Fruit fly (Drosophila melanogaster) whole organism, embryonic: Measurements from ENCODE around the gene CG6709.
A peak's percentile ranks its signal among the peaks of the same experiment; 100 is the strongest.

Experiments used
- Bteb2 ChIP-seq: fragments of 200-800 bp; sonication (Bioruptor generic); optimal IDR thresholded peaks from 2 replicates; lab custom pipeline; 2016; ENCODE audit warnings: missing biosample characterization, missing genetic modification characterization
- CG10366 ChIP-seq: fragments of 200-800 bp; sonication (Bioruptor generic); IDR thresholded peaks from 2 replicates; pipeline ENCODE4 v1.3.6; 2022; ENCODE audit warnings: missing biosample characterization, missing genetic modification characterization
- CG10462 ChIP-seq: fragments of 200-800 bp; sonication (Bioruptor generic); optimal IDR thresholded peaks from 2 replicates; lab custom pipeline; 2016; ENCODE audit warnings: missing biosample characterization, missing genetic modification characterization
- CG10565 ChIP-seq: fragments of 200-800 bp; sonication (Bioruptor generic); optimal IDR thresholded peaks from 3 replicates; lab custom pipeline; 2016; ENCODE audit warnings: missing biosample characterization, mild to moderate bottlenecking, missing genetic modification characterization
- CG11398 ChIP-seq: fragments of 200-800 bp; sonication (Bioruptor generic); optimal IDR thresholded peaks from 2 replicates; lab custom pipeline; 2016; ENCODE audit warnings: missing biosample characterization, missing genetic modification characterization
- CG11456 ChIP-seq: fragments of 200-800 bp; sonication (Bioruptor generic); IDR thresholded peaks from 3 replicates; pipeline ENCODE4 v1.3.6; 2022; ENCODE audit warnings: missing biosample characterization, missing genetic modification characterization
- CG11696 ChIP-seq: fragments of 200-800 bp; sonication (Bioruptor generic); IDR thresholded peaks from 2 replicates; pipeline ENCODE4 v1.3.6; 2022; ENCODE audit warnings: missing biosample characterization, missing genetic modification characterization
- CG12659 ChIP-seq: fragments of 200-800 bp; sonication (Bioruptor generic); optimal IDR thresholded peaks from 3 replicates; lab custom pipeline; 2017; ENCODE audit warnings: mild to moderate bottlenecking, missing biosample characterization, missing genetic modification reagents, missing genetic modification characterization
- CG13287 ChIP-seq: fragments of 200-800 bp; sonication (Bioruptor generic); IDR thresholded peaks from 2 replicates; pipeline ENCODE4 v1.3.6; 2022; ENCODE audit warnings: missing biosample characterization, missing genetic modification characterization; ENCODE audit not compliant: partially characterized antibody
- CG14965 ChIP-seq: fragments of 200-800 bp; sonication (Bioruptor generic); optimal IDR thresholded peaks from 2 replicates; lab custom pipeline; 2016; ENCODE audit warnings: missing biosample characterization, missing genetic modification characterization, borderline replicate concordance
- CG15601 ChIP-seq: fragments of 200-800 bp; sonication (Bioruptor generic); optimal IDR thresholded peaks from 3 replicates; lab custom pipeline; 2019; ENCODE audit warnings: missing biosample characterization, mild to moderate bottlenecking, missing genetic modification characterization, moderate library complexity
- CG16863 ChIP-seq: fragments of 200-800 bp; sonication (Bioruptor generic); optimal IDR thresholded peaks from 3 replicates; lab custom pipeline; 2016; ENCODE audit warnings: missing biosample characterization, missing genetic modification characterization
- CG17385 ChIP-seq: fragments of 200-800 bp; sonication (Bioruptor generic); optimal IDR thresholded peaks from 3 replicates; lab custom pipeline; 2018; ENCODE audit warnings: missing biosample characterization, mild to moderate bottlenecking, missing genetic modification characterization
- CG18262 ChIP-seq: fragments of 200-800 bp; optimal IDR thresholded peaks from 3 replicates; lab custom pipeline; 2019; ENCODE audit warnings: missing biosample characterization, mild to moderate bottlenecking, missing genetic modification characterization, moderate library complexity
- CG2712 ChIP-seq: fragments of 200-800 bp; optimal IDR thresholded peaks from 3 replicates; lab custom pipeline; 2019; ENCODE audit warnings: missing biosample characterization, mild to moderate bottlenecking, missing genetic modification characterization, moderate library complexity
- CG4617 ChIP-seq: fragments of 200-800 bp; sonication (Bioruptor generic); optimal IDR thresholded peaks from 3 replicates; lab custom pipeline; 2016; ENCODE audit warnings: missing biosample characterization, missing genetic modification characterization, borderline replicate concordance
- CG6272 ChIP-seq: fragments of 200-800 bp; sonication (Bioruptor generic); IDR thresholded peaks from 2 replicates; pipeline ENCODE4 v1.3.6; 2022; ENCODE audit warnings: missing biosample characterization, missing genetic modification characterization
- CG6689 ChIP-seq: fragments of 200-800 bp; sonication (Bioruptor generic); IDR thresholded peaks from 2 replicates; pipeline ENCODE4 v1.3.6; 2022; ENCODE audit warnings: missing biosample characterization, missing genetic modification characterization
- CG6791 ChIP-seq: fragments of 200-800 bp; sonication (Bioruptor generic); IDR thresholded peaks from 3 replicates; pipeline ENCODE4 v1.3.6; 2022; ENCODE audit warnings: missing biosample characterization, missing genetic modification characterization; ENCODE audit not compliant: partially characterized antibody
- CG7556 ChIP-seq: fragments of 200-800 bp; sonication (Bioruptor generic); optimal IDR thresholded peaks from 2 replicates; lab custom pipeline; 2017; ENCODE audit warnings: missing biosample characterization, mild to moderate bottlenecking, missing genetic modification characterization
- CG7839 ChIP-seq: fragments of 200-800 bp; sonication (Bioruptor generic); optimal IDR thresholded peaks from 3 replicates; lab custom pipeline; 2018; ENCODE audit warnings: missing biosample characterization, mild to moderate bottlenecking, missing genetic modification characterization, moderate library complexity
- CG8478 ChIP-seq: fragments of >200 bp; optimal IDR thresholded peaks from 2 replicates; lab custom pipeline; 2018
- CG9609 ChIP-seq: fragments of 200-800 bp; sonication (Bioruptor generic); optimal IDR thresholded peaks from 3 replicates; lab custom pipeline; 2016; ENCODE audit warnings: missing biosample characterization, missing genetic modification characterization
- CkIIα-i1 ChIP-seq: fragments of 200-800 bp; sonication (Bioruptor generic); IDR thresholded peaks from 2 replicates; pipeline ENCODE4 v1.3.6; 2022; ENCODE audit warnings: missing biosample characterization, missing genetic modification characterization
- D19B ChIP-seq: fragments of 200-800 bp; sonication (Bioruptor generic); optimal IDR thresholded peaks from 2 replicates; lab custom pipeline; 2017; ENCODE audit warnings: missing biosample characterization, mild to moderate bottlenecking, missing genetic modification characterization
- ERR ChIP-seq: fragments of 200-800 bp; sonication (Bioruptor generic); optimal IDR thresholded peaks from 2 replicates; lab custom pipeline; 2016; ENCODE audit warnings: missing biosample characterization, missing genetic modification characterization
- Hr51 ChIP-seq, 2 experiments: fragments of 200-800 bp; sonication (Bioruptor generic); optimal IDR thresholded peaks; 2 replicates in 1 of 2; 3 replicates in 1 of 2; lab custom pipeline; 2016 to 2018; ENCODE audit warnings: missing biosample characterization in 2 of 2, missing genetic modification characterization in 2 of 2, mild to moderate bottlenecking in 1 of 2, moderate library complexity in 1 of 2
- Hr78 ChIP-seq, 2 experiments: fragments of 200-800 bp in 1 of 2; fragments of >200 bp in 1 of 2; sonication (Bioruptor generic) in 1 of 2; optimal IDR thresholded peaks; 2 replicates each; lab custom pipeline; 2017 to 2019; ENCODE audit warnings: missing biosample characterization in 2 of 2, missing genetic modification characterization in 2 of 2, mild to moderate bottlenecking in 1 of 2, moderate library complexity in 1 of 2
- Lpt ChIP-seq: fragments of >200 bp; optimal IDR thresholded peaks from 2 replicates; lab custom pipeline; 2018; ENCODE audit warnings: missing biosample characterization, missing genetic modification characterization
- Myb ChIP-seq: fragments of 200-800 bp; sonication (Bioruptor generic); optimal IDR thresholded peaks from 2 replicates; lab custom pipeline; 2016; ENCODE audit warnings: missing biosample characterization, missing genetic modification characterization
- NC2α ChIP-seq: fragments of 200-800 bp; sonication (Bioruptor generic); optimal IDR thresholded peaks from 2 replicates; lab custom pipeline; 2016; ENCODE audit warnings: missing biosample characterization, missing genetic modification characterization
- PHDP ChIP-seq: fragments of 200-800 bp; sonication (Bioruptor generic); optimal IDR thresholded peaks from 3 replicates; lab custom pipeline; 2018; ENCODE audit warnings: missing biosample characterization, mild to moderate bottlenecking, missing genetic modification characterization, moderate library complexity
- Six4 ChIP-seq: fragments of 200-800 bp; sonication (Bioruptor generic); optimal IDR thresholded peaks from 2 replicates; lab custom pipeline; 2016; ENCODE audit warnings: missing biosample characterization, missing genetic modification characterization
- Spps ChIP-seq: fragments of 200-800 bp; sonication (Bioruptor generic); optimal IDR thresholded peaks from 2 replicates; lab custom pipeline; 2018; ENCODE audit warnings: missing biosample characterization, mild to moderate bottlenecking, missing genetic modification characterization
- Taf1 ChIP-seq: fragments of 200-800 bp; sonication (Bioruptor generic); IDR thresholded peaks from 2 replicates; pipeline ENCODE4 v1.3.6; 2022; ENCODE audit warnings: missing biosample characterization, missing genetic modification characterization
- ash1 ChIP-seq: fragments of 200-800 bp; sonication (Bioruptor generic); optimal IDR thresholded peaks from 2 replicates; lab custom pipeline; 2018; ENCODE audit warnings: missing biosample characterization, mild to moderate bottlenecking, missing genetic modification characterization
- btn ChIP-seq: fragments of 200-800 bp; sonication (Bioruptor generic); optimal IDR thresholded peaks from 2 replicates; lab custom pipeline; 2016; ENCODE audit warnings: missing biosample characterization, missing genetic modification characterization
- chm ChIP-seq: fragments of 200-800 bp; sonication (Bioruptor generic); IDR thresholded peaks from 2 replicates; pipeline ENCODE4 v1.3.6; 2022; ENCODE audit warnings: missing biosample characterization, missing genetic modification characterization
- esg ChIP-seq: fragments of 200-800 bp; sonication (Bioruptor generic); conservative IDR thresholded peaks from 2 replicates; pipeline ENCODE4 v1.3.6; 2022; ENCODE audit warnings: missing biosample characterization, missing genetic modification characterization
- fd96Cb ChIP-seq: fragments of 200-800 bp; sonication (Bioruptor generic); optimal IDR thresholded peaks from 2 replicates; lab custom pipeline; 2018; ENCODE audit warnings: missing biosample characterization, mild to moderate bottlenecking, missing genetic modification characterization, moderate library complexity
- jing ChIP-seq: fragments of 200-800 bp; sonication (Bioruptor generic); optimal IDR thresholded peaks from 2 replicates; lab custom pipeline; 2018; ENCODE audit warnings: missing biosample characterization, mild to moderate bottlenecking, missing genetic modification characterization
- nom ChIP-seq: fragments of 200-800 bp; sonication (Bioruptor generic); optimal IDR thresholded peaks from 2 replicates; lab custom pipeline; 2017; ENCODE audit warnings: missing biosample characterization, missing genetic modification characterization, mild to moderate bottlenecking, moderate library complexity, missing genetic modification reagents
- pita ChIP-seq: fragments of 200-800 bp; sonication (Bioruptor generic); optimal IDR thresholded peaks from 2 replicates; lab custom pipeline; 2017; ENCODE audit warnings: missing biosample characterization, mild to moderate bottlenecking, missing genetic modification characterization
- pnt ChIP-seq: fragments of 200-800 bp; sonication (Bioruptor generic); optimal IDR thresholded peaks from 3 replicates; lab custom pipeline; 2016; ENCODE audit warnings: missing biosample characterization, missing genetic modification characterization
- ranshi ChIP-seq: fragments of 200-800 bp; sonication (Bioruptor generic); IDR thresholded peaks from 2 replicates; pipeline ENCODE4 v1.3.6; 2022; ENCODE audit warnings: missing biosample characterization, missing genetic modification characterization
- seq ChIP-seq: fragments of 200-800 bp; sonication (Bioruptor generic); IDR thresholded peaks from 2 replicates; pipeline ENCODE4 v1.3.6; 2022; ENCODE audit warnings: missing biosample characterization, missing genetic modification characterization
- sisA ChIP-seq: fragments of 200-800 bp; sonication (Bioruptor generic); IDR thresholded peaks from 2 replicates; pipeline ENCODE4 v1.3.6; 2022; ENCODE audit warnings: missing biosample characterization, missing genetic modification characterization
- slp2 ChIP-seq: fragments of 200-800 bp; sonication (Bioruptor generic); optimal IDR thresholded peaks from 2 replicates; lab custom pipeline; 2016; ENCODE audit warnings: missing biosample characterization, missing genetic modification characterization
- usp ChIP-seq: fragments of >200 bp; optimal IDR thresholded peaks from 2 replicates; lab custom pipeline; 2017; ENCODE audit warnings: missing biosample characterization, missing genetic modification characterization
- vnd ChIP-seq: fragments of 200-800 bp; sonication (Bioruptor generic); IDR thresholded peaks from 3 replicates; pipeline ENCODE4 v1.3.6; 2022; ENCODE audit warnings: missing biosample characterization, missing genetic modification characterization; ENCODE audit not compliant: partially characterized antibody

Gene CG6709

dm6 chr3L:9888630-9889130 lies 5.9 kb downstream of the CG6709 start, which contains the start of the genes Taf2 and CalpB (continued):
- peak; percentile 93 for TF ChIP-seq fd96Cb
- no peak for TF ChIP-seq btn
- TF ChIP-seq CG11456: peak; percentile 69; the same call in 2 of the 3 replicates
- TF ChIP-seq usp (GFP tag; lab: Kevin White, UChicago): no peak
- peak; percentile 95 for TF ChIP-seq CG7839 (tag; lab: Kevin White, UChicago)
- TF ChIP-seq Lpt: no peak
- TF ChIP-seq NC2α: no peak
- peak; percentile 56; the same call in 1 of the 2 replicates for TF ChIP-seq seq (GFP tag; lab: Robert Waterston, UW)
- TF ChIP-seq CG15601: peak; percentile 84
- no peak for TF ChIP-seq CG11696 (GFP tag; lab: Robert Waterston, UW)
- peak; percentile 73 for TF ChIP-seq CG4617 (GFP tag; lab: Kevin White, UChicago)
- no peak for TF ChIP-seq pnt (GFP tag; lab: Kevin White, UChicago)
- TF ChIP-seq CG2712: peak; percentile 94
- TF ChIP-seq PHDP (tag; lab: Kevin White, UChicago): peak; percentile 90
- peak; percentile 59; the same call in 1 of the 2 replicates for TF ChIP-seq chm (GFP tag; lab: Robert Waterston, UW)
- no peak for TF ChIP-seq CG16863 (GFP tag; lab: Kevin White, UChicago)
- peak; percentile 79 for TF ChIP-seq Six4 (GFP tag; lab: Kevin White, UChicago)
- TF ChIP-seq D19B (GFP tag; lab: Kevin White, UChicago): peak; percentile 11
- TF ChIP-seq CG10565: no peak
- peak; percentile 74 for TF ChIP-seq CG10366
- TF ChIP-seq slp2 (GFP tag; lab: Kevin White, UChicago): peak; percentile 42
- peak; percentile 74 for TF ChIP-seq nom (GFP tag; lab: Kevin White, UChicago)
- no peak for TF ChIP-seq CG14965 (GFP tag; lab: Kevin White, UChicago)
- TF ChIP-seq CG6272: peak; percentile 73; the same call in 1 of the 2 replicates
- no peak for TF ChIP-seq vnd (GFP tag; lab: Robert Waterston, UW)
- no peak for TF ChIP-seq CG8478
- TF ChIP-seq CkIIα-i1 (GFP tag; lab: Robert Waterston, UW): no peak
- TF ChIP-seq CG17385 (GFP tag; lab: Kevin White, UChicago): peak; percentile 97
- no peak for TF ChIP-seq pita (GFP tag; lab: Kevin White, UChicago)
- TF ChIP-seq esg (GFP tag; lab: Robert Waterston, UW): peak; percentile 59
- TF ChIP-seq ash1: no peak
- peak; percentile 91 for TF ChIP-seq CG7556
- TF ChIP-seq Taf1: peak; percentile 21; the same call in 1 of the 2 replicates
- TF ChIP-seq CG12659 (GFP tag; lab: Kevin White, UChicago): peak; percentile 91
- peak; percentile 83 for TF ChIP-seq Spps (tag; lab: Kevin White, UChicago)
- TF ChIP-seq Bteb2: peak; percentile 47
- TF ChIP-seq CG11398 (GFP tag; lab: Kevin White, UChicago): peak; percentile 33
- peak; percentile 34; the same call in 1 of the 3 replicates for TF ChIP-seq CG6791 (GFP tag; lab: Robert Waterston, UW)
- TF ChIP-seq jing (GFP tag; lab: Kevin White, UChicago): no peak
- TF ChIP-seq CG9609: peak; percentile 29
- TF ChIP-seq CG13287 (GFP tag; lab: Robert Waterston, UW): peak; percentile 29
- peak; percentile 91 for TF ChIP-seq CG6689 (GFP tag; lab: Robert Waterston, UW)
- TF ChIP-seq Hr51 (GFP tag; optimal IDR thresholded peaks at IDR 0.05; lab: Kevin White, UChicago): peak; percentile 41 to 91
- TF ChIP-seq CG18262 (tag; lab: Kevin White, UChicago): peak; percentile 97
- TF ChIP-seq Hr78 (GFP tag; optimal IDR thresholded peaks at IDR 0.05; lab: Kevin White, UChicago): peak in 1 of 2 experiments; percentile 65
- peak; percentile 36 for TF ChIP-seq Myb
- peak; percentile 69 for TF ChIP-seq sisA (GFP tag; lab: Robert Waterston, UW)
- TF ChIP-seq ERR (GFP tag; lab: Kevin White, UChicago): no peak
- TF ChIP-seq ranshi (GFP tag; lab: Robert Waterston, UW): peak; percentile 82
- TF ChIP-seq CG10462: peak; percentile 67
